Worm (Caenorhabditis elegans) whole organism, L3 larva: ENCODE data around the gene F18E3.11.

Source experiments
- R02D3.7 ChIP-seq: fragments of 150-350 bp; optimal IDR thresholded peaks from 2 replicates; lab custom pipeline; 2014; ENCODE audit warnings: missing biosample characterization, missing genetic modification characterization
- ZK546.5 ChIP-seq: sonication (generic microtip); optimal IDR thresholded peaks from 2 replicates; lab custom pipeline; 2017; ENCODE audit warnings: missing biosample characterization, missing genetic modification characterization
- aly-2 ChIP-seq: fragments of 150-350 bp; optimal IDR thresholded peaks from 2 replicates; lab custom pipeline; 2014; ENCODE audit warnings: missing biosample characterization, missing genetic modification characterization
- ama-1 ChIP-seq: fragments of 150-350 bp; optimal IDR thresholded peaks from 2 replicates; lab custom pipeline; 2018
- ceh-16 ChIP-seq: sonication (generic microtip); optimal IDR thresholded peaks from 2 replicates; lab custom pipeline; 2017; ENCODE audit warnings: missing biosample characterization, missing genetic modification characterization
- daf-12 ChIP-seq: fragments of 150-350 bp; optimal IDR thresholded peaks from 2 replicates; lab custom pipeline; 2014; ENCODE audit warnings: missing biosample characterization, missing genetic modification reagents, missing genetic modification characterization
- egl-27 ChIP-seq: sonication (generic microtip); optimal IDR thresholded peaks from 4 replicates; lab custom pipeline; 2017; ENCODE audit warnings: missing biosample characterization, missing genetic modification reagents, missing genetic modification characterization
- elt-1 ChIP-seq: fragments of 150-350 bp; optimal IDR thresholded peaks from 2 replicates; lab custom pipeline; 2014; ENCODE audit warnings: missing biosample characterization, missing genetic modification characterization
- elt-2 ChIP-seq: sonication (generic microtip); optimal IDR thresholded peaks from 2 replicates; lab custom pipeline; 2016; ENCODE audit warnings: missing genetic modification reagents, mild to moderate bottlenecking, missing genetic modification characterization, missing compliant biosample characterization
- elt-3 ChIP-seq, 3 experiments: fragments of 150-350 bp in 1 of 3; sonication (generic microtip) in 2 of 3; optimal IDR thresholded peaks; 2 replicates in 2 of 3; 4 replicates in 1 of 3; lab custom pipeline; 2014 to 2017; ENCODE audit warnings: missing biosample characterization in 3 of 3, missing genetic modification characterization in 3 of 3
- eor-1 ChIP-seq, 2 experiments: fragments of 150-350 bp; optimal IDR thresholded peaks; 2 replicates each; lab custom pipeline; 2014 to 2018; ENCODE audit warnings: missing biosample characterization in 2 of 2, missing genetic modification characterization in 2 of 2
- fkh-10 ChIP-seq: sonication (generic microtip); optimal IDR thresholded peaks from 2 replicates; lab custom pipeline; 2017; ENCODE audit warnings: missing biosample characterization, missing genetic modification reagents, missing genetic modification characterization
- fos-1 ChIP-seq: fragments of 150-350 bp; optimal IDR thresholded peaks from 2 replicates; lab custom pipeline; 2014; ENCODE audit warnings: missing biosample characterization, missing genetic modification characterization
- hmg-11 ChIP-seq: sonication (generic microtip); optimal IDR thresholded peaks from 2 replicates; lab custom pipeline; 2016; ENCODE audit warnings: missing genetic modification characterization, missing compliant biosample characterization
- jun-1 ChIP-seq: fragments of 150-350 bp; optimal IDR thresholded peaks from 2 replicates; lab custom pipeline; 2014; ENCODE audit warnings: missing biosample characterization, missing genetic modification reagents, missing genetic modification characterization
- lin-15B ChIP-seq: fragments of 150-350 bp; optimal IDR thresholded peaks from 2 replicates; lab custom pipeline; 2014; ENCODE audit warnings: missing biosample characterization, missing genetic modification characterization
- lin-39 ChIP-seq: fragments of 150-350 bp; optimal IDR thresholded peaks from 2 replicates; lab custom pipeline; 2018; ENCODE audit warnings: missing biosample characterization, missing genetic modification reagents, missing genetic modification characterization
- lsy-12 ChIP-seq: sonication (generic microtip); optimal IDR thresholded peaks from 2 replicates; lab custom pipeline; 2016; ENCODE audit warnings: mild to moderate bottlenecking, missing genetic modification characterization, missing compliant biosample characterization
- mdl-1 ChIP-seq: fragments of 150-350 bp; optimal IDR thresholded peaks from 2 replicates; lab custom pipeline; 2014; ENCODE audit warnings: missing biosample characterization, missing genetic modification characterization
- mml-1 ChIP-seq: fragments of 150-350 bp; sonication (generic microtip); optimal IDR thresholded peaks from 3 replicates; lab custom pipeline; 2014; ENCODE audit warnings: missing biosample characterization, missing genetic modification characterization
- nhr-12 ChIP-seq: fragments of 150-350 bp; optimal IDR thresholded peaks from 2 replicates; lab custom pipeline; 2014; ENCODE audit warnings: missing biosample characterization, missing genetic modification characterization
- nhr-23 ChIP-seq: fragments of 150-350 bp; optimal IDR thresholded peaks from 2 replicates; lab custom pipeline; 2014; ENCODE audit warnings: missing biosample characterization, missing genetic modification reagents, missing genetic modification characterization
- nhr-25 ChIP-seq: sonication (generic microtip); optimal IDR thresholded peaks from 2 replicates; lab custom pipeline; 2017; ENCODE audit warnings: missing biosample characterization, missing genetic modification characterization
- nhr-28 ChIP-seq: fragments of 150-350 bp; optimal IDR thresholded peaks from 2 replicates; lab custom pipeline; 2014; ENCODE audit warnings: missing biosample characterization, missing genetic modification characterization
- nhr-43 ChIP-seq: sonication (generic microtip); optimal IDR thresholded peaks from 2 replicates; lab custom pipeline; 2016; ENCODE audit warnings: mild to moderate bottlenecking, missing genetic modification characterization, missing compliant biosample characterization; ENCODE audit not compliant: poor library complexity, severe bottlenecking
- nhr-67 ChIP-seq: fragments of 150-350 bp; optimal IDR thresholded peaks from 2 replicates; lab custom pipeline; 2014; ENCODE audit warnings: missing biosample characterization, missing genetic modification characterization
- nhr-76 ChIP-seq: fragments of 150-350 bp; sonication (generic microtip); optimal IDR thresholded peaks from 5 replicates; lab custom pipeline; 2014; ENCODE audit warnings: missing biosample characterization, missing genetic modification characterization
- pha-4 ChIP-seq: fragments of 150-350 bp; optimal IDR thresholded peaks from 2 replicates; lab custom pipeline; 2014; ENCODE audit warnings: missing biosample characterization, missing genetic modification reagents, missing genetic modification characterization
- skn-1 ChIP-seq: fragments of 150-350 bp; optimal IDR thresholded peaks from 2 replicates; lab custom pipeline; 2014; ENCODE audit warnings: missing biosample characterization, missing genetic modification characterization
- tbx-2 ChIP-seq: sonication (generic microtip); optimal IDR thresholded peaks from 2 replicates; lab custom pipeline; 2016; ENCODE audit warnings: mild to moderate bottlenecking, missing genetic modification characterization, missing compliant biosample characterization
- unc-39 ChIP-seq: sonication (generic microtip); optimal IDR thresholded peaks from 4 replicates; lab custom pipeline; 2017; ENCODE audit warnings: missing biosample characterization, missing genetic modification characterization
- unc-62 ChIP-seq: fragments of 150-350 bp; sonication (generic microtip); optimal IDR thresholded peaks from 4 replicates; lab custom pipeline; 2014; ENCODE audit warnings: missing biosample characterization, missing genetic modification reagents, missing genetic modification characterization
- zag-1 ChIP-seq: fragments of 150-350 bp; optimal IDR thresholded peaks from 2 replicates; lab custom pipeline; 2014; ENCODE audit warnings: missing biosample characterization, missing genetic modification characterization
- ztf-11 ChIP-seq: fragments of 150-350 bp; optimal IDR thresholded peaks from 2 replicates; lab custom pipeline; 2014; ENCODE audit warnings: missing biosample characterization, missing genetic modification characterization
- ztf-4 ChIP-seq: fragments of 150-350 bp; optimal IDR thresholded peaks from 2 replicates; lab custom pipeline; 2014; ENCODE audit warnings: missing biosample characterization, missing genetic modification characterization

Gene F18E3.11

DNA sequence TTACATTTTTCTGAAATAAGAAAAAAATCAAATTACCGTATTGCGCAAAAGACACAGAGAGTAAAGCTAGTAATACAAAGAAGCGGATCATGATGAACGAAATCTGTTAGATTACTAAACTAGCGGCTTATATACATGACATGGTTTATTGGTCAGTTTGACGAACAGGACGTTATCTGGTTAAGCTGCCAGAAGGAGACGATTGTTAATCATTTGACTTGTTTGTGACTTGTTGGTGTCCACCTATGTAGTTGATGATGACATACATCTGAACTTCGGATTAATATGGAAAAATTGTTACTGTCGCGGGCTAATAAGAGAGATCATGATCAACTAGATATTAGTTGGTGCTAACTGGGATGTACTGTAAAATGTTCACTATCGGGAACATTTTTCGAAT lies 13.2 kb upstream of the F18E3.11 start, which contains the start of gene cnc-9:
cnc-9 (minus strand) TSS at position 101 of the 400 bp plus-strand sequence.
- no peak for TF ChIP-seq fkh-10 (GFP tag; lab: Kevin White, UChicago)
- no peak for TF ChIP-seq nhr-25 (tag; lab: Kevin White, UChicago)
- TF ChIP-seq ama-1 (lab: Kevin White, UChicago): no peak
- TF ChIP-seq nhr-43 (tag; lab: Kevin White, UChicago): no peak
- no peak for TF ChIP-seq ztf-4
- no peak for TF ChIP-seq R02D3.7 (tag; lab: Kevin White, UChicago)
- no peak for TF ChIP-seq nhr-76 (tag; lab: Kevin White, UChicago)
- TF ChIP-seq lsy-12 (tag; lab: Kevin White, UChicago): no peak
- TF ChIP-seq zag-1: no peak
- no peak for TF ChIP-seq mdl-1 (tag; lab: Kevin White, UChicago)
- TF ChIP-seq skn-1 (tag; lab: Kevin White, UChicago): no peak
- no peak for TF ChIP-seq unc-62 (GFP tag; lab: Kevin White, UChicago)
- no peak for TF ChIP-seq nhr-67 (tag; lab: Kevin White, UChicago)

DNA sequence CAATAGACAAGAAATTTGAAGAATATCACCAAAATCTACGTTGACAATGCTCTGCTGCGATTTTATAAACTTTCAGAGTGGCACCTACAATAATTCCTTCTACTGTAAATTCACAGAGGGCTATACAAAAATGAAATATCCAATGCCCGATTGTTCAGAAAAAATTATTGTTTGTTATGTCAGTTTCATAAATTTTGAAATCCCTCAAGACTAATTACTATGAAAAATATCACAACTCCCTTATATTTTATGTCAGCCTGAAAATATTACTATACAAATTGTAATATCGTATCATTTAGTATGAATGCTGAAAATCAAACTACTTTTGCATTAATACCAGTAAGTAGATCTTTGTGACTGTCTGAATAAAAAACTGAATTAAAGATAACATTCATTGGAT lies 12.7 kb upstream of the F18E3.11 start, which contains the start of gene srx-60:
srx-60 (plus strand) TSS at position 301 of the 400 bp plus-strand sequence.
- TF ChIP-seq nhr-67 (tag; lab: Kevin White, UChicago) (no peak), egl-27 (tag; lab: Kevin White, UChicago) (no peak), pha-4 (tag; lab: Kevin White, UChicago) (no peak), lin-15B (no peak), elt-3 (tag; optimal IDR thresholded peaks at IDR 0.05; lab: Kevin White, UChicago) (no peak)

DNA sequence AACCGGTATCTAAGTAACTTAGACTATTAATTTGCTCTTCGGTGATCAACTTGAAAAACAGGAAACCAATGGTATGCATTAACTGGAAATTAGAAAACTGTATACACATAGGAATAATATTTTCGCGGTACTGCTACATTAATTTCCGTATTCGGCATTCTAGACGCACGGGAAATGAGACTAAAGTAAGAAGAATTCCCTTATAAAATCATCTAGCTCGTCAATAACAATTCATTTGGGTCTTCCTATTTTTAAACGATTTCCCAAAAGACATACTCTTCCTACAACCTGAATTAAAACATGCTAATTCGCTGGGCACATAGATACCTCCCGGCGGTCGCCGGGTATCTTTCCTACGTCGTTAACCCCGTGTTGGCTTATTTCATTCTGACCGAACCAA lies 10.9 kb upstream of the F18E3.11 start, which contains the start of gene srj-13:
srj-13 (plus strand) TSS at position 301 of the 400 bp plus-strand sequence.
- TF ChIP-seq lin-39 (tag; lab: Kevin White, UChicago) (no peak), ztf-11 (tag; lab: Kevin White, UChicago) (no peak), nhr-28 (tag; lab: Kevin White, UChicago) (no peak), eor-1 (tag; optimal IDR thresholded peaks at IDR 0.05; lab: Kevin White, UChicago) (no peak), nhr-43 (tag; lab: Kevin White, UChicago) (no peak), daf-12 (tag; lab: Kevin White, UChicago) (no peak), lsy-12 (tag; lab: Kevin White, UChicago) (no peak), nhr-23 (tag; lab: Kevin White, UChicago) (no peak), aly-2 (no peak), mml-1 (no peak), elt-1 (no peak), nhr-12 (tag; lab: Kevin White, UChicago) (no peak), tbx-2 (tag; lab: Kevin White, UChicago) (no peak), fos-1 (no peak), hmg-11 (tag; lab: Kevin White, UChicago) (no peak), ZK546.5 (no peak), ceh-16 (no peak), unc-39 (tag; lab: Kevin White, UChicago) (no peak), ama-1 (lab: Kevin White, UChicago) (no peak), elt-3 (tag; optimal IDR thresholded peaks at IDR 0.05; lab: Kevin White, UChicago) (no peak)

DNA sequence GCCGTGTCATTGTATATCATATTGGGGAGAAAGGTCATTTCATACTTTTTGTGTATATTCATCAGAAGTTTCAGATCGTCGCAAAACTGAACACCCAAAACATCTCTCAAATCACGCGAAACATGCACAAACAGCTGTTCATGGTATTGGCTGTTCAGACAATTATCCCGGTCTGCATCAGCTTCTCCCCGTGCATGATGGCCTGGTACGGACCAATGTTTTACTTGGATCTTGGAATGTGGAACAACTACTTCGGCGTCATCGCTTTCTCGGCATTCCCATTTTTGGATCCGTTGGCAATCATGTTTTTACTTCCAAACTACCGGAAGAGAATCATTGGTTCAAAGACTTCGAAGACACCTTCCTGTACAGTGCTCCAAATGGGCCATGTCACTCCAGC lies 9.8 kb upstream of the F18E3.11 start:
- no peak for TF ChIP-seq nhr-12 (tag; lab: Kevin White, UChicago)
- TF ChIP-seq pha-4 (tag; lab: Kevin White, UChicago): no peak
- no peak for TF ChIP-seq jun-1
- TF ChIP-seq elt-2 (tag; lab: Kevin White, UChicago): no peak
- TF ChIP-seq unc-62 (GFP tag; lab: Kevin White, UChicago): no peak
- no peak for TF ChIP-seq nhr-23 (tag; lab: Kevin White, UChicago)

DNA sequence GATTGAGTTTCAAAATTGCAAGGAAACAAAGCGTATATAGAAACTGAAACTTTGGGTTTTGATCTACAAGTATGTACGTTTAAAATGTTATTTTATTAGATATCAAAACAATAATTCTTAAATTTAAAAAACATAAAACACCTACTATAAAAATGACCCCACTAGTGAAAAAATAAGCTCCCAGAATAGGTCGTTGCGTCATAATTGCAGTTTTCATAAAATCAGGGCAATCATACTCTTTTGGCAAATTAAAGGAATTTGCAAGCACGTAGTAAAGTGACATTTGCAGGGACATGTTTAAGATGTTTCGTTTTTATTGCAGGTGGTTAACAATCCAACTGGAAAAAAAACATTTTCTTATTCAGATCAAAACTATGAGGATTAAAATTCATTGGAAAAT lies 4.8 kb upstream of the F18E3.11 start, which contains the start of gene srt-6:
srt-6 (minus strand) TSS at position 295 of the 400 bp plus-strand sequence.
- TF ChIP-seq tbx-2 (tag; lab: Kevin White, UChicago) (no peak), lin-39 (tag; lab: Kevin White, UChicago) (no peak), elt-3 (tag; optimal IDR thresholded peaks at IDR 0.05; lab: Kevin White, UChicago) (no peak), ceh-16 (no peak), mdl-1 (tag; lab: Kevin White, UChicago) (no peak)
- TF ChIP-seq, all 47 proteins: peak for 0
